Worm (Caenorhabditis elegans): ENCODE data around the gene F14F8.8.

The F14F8.8 gene

ce11 chrV:16697178-16697577, 25.1 kb upstream of the F14F8.8 start, which contains the start of gene srw-41:
TSS of gene srw-41 (plus strand) at chrV:16697478.
- no peak for TF ChIP-seq ceh-62 (tag; optimal IDR thresholded peaks at IDR 0.05)
- no peak for TF ChIP-seq dmd-6 (GFP tag; IDR thresholded peaks at IDR 0.05)
- TF ChIP-seq snpc-1.2 (GFP tag; IDR thresholded peaks at IDR 0.05) = no peak
- peak; percentile 23 for TF ChIP-seq aha-1 (tag)

ce11 chrV:16695499-16695898, 23.4 kb upstream of the F14F8.8 start:
- TF ChIP-seq arid-1 (GFP tag; conservative IDR thresholded peaks at IDR 0.05) = no peak
- TF ChIP-seq lsy-2 (tag; optimal IDR thresholded peaks at IDR 0.05) = no peak
- no peak for TF ChIP-seq dmd-6 (GFP tag; IDR thresholded peaks at IDR 0.05)
- TF ChIP-seq nhr-41 (GFP tag; IDR thresholded peaks at IDR 0.05) = no peak
- TF ChIP-seq Y5F2A.4 (GFP tag; optimal IDR thresholded peaks at IDR 0.05) = no peak
- TF ChIP-seq aha-1 (tag) = peak; percentile 71

- no peak for TF ChIP-seq unc-39 (tag; optimal IDR thresholded peaks at IDR 0.05)
- no peak for TF ChIP-seq lim-7 (GFP tag; IDR thresholded peaks at IDR 0.05)
- TF ChIP-seq F44E2.7 (GFP tag; IDR thresholded peaks at IDR 0.05) = no peak
- TF ChIP-seq madf-9 (GFP tag; conservative IDR thresholded peaks at IDR 0.05) = no peak
These were observed 22.4 kb upstream of the F14F8.8 start, which contains the start of gene srz-101 for ce11 chrV:16694538-16694937. TSS of gene srz-101 (plus strand) at chrV:16694838.

ce11 chrV:16693732-16694131, 21.6 kb upstream of the F14F8.8 start, which contains the start of gene srw-42:
TSS of gene srw-42 (minus strand) at chrV:16693832.
- TF ChIP-seq ceh-32 (tag; optimal IDR thresholded peaks at IDR 0.05; ENCODE audit: poor library complexity) (no peak), jun-1 (tag; optimal IDR thresholded peaks at IDR 0.05) (no peak), nhr-111 (GFP tag; optimal IDR thresholded peaks at IDR 0.05) (no peak), nhr-237 (tag; optimal IDR thresholded peaks at IDR 0.05) (no peak), unc-130 (GFP tag; optimal IDR thresholded peaks at IDR 0.05) (no peak), daf-16 (GFP tag; optimal IDR thresholded peaks at IDR 0.05) (no peak), daf-16 (tag; optimal IDR thresholded peaks at IDR 0.05) (no peak), F44E2.7 (GFP tag; IDR thresholded peaks at IDR 0.05) (no peak), Y5F2A.4 (GFP tag; optimal IDR thresholded peaks at IDR 0.05) (no peak), Y105C5A.15 (GFP tag; IDR thresholded peaks at IDR 0.05) (no peak)

ce11 chrV:16692988-16693387, 20.9 kb upstream of the F14F8.8 start:
- no peak for TF ChIP-seq Y5F2A.4 (GFP tag; optimal IDR thresholded peaks at IDR 0.05)
- peak; percentile 92 for TF ChIP-seq set-16 (GFP tag; IDR thresholded peaks at IDR 0.05)

- TF ChIP-seq aly-2 (tag; optimal IDR thresholded peaks at IDR 0.05) (no peak), nhr-77 (tag; optimal IDR thresholded peaks at IDR 0.05) (no peak), nhr-25 (tag; optimal IDR thresholded peaks at IDR 0.05; ENCODE audit: borderline replicate concordance, insufficient read depth) (no peak), unc-39 (tag; optimal IDR thresholded peaks at IDR 0.05) (no peak), nhr-28 (tag; optimal IDR thresholded peaks at IDR 0.05) (no peak), nhr-41 (GFP tag; IDR thresholded peaks at IDR 0.05) (no peak), T26A8.4 (GFP tag; IDR thresholded peaks at IDR 0.05) (no peak), Y75B8A.6 (GFP tag; IDR thresholded peaks at IDR 0.05) (no peak), pqm-1 (tag; optimal IDR thresholded peaks at IDR 0.05) (no peak), gei-8 (GFP tag; optimal IDR thresholded peaks at IDR 0.05) (no peak), egl-43 (GFP tag; IDR thresholded peaks at IDR 0.05) (no peak), hlh-30 (tag; optimal IDR thresholded peaks at IDR 0.05; ENCODE audit: insufficient read depth) (no peak)
These were observed 15.1 kb upstream of the F14F8.8 start, which contains the start of gene srz-102 for ce11 chrV:16687227-16687626. TSS of gene srz-102 (plus strand) at chrV:16687527.

Measured in whole organism, L4 larva.